Worm (Caenorhabditis elegans) whole organism, L1 larva: ENCODE data around the gene R08C7.1.

Experiments used
- C04F5.9 ChIP-seq: sonication (generic microtip); optimal IDR thresholded peaks from 2 replicates; lab custom pipeline; 2016; ENCODE audit warnings: missing genetic modification characterization, missing compliant biosample characterization
- F16B12.6 ChIP-seq: fragments of 150-350 bp; optimal IDR thresholded peaks from 2 replicates; lab custom pipeline; 2014; ENCODE audit warnings: missing biosample characterization, missing genetic modification characterization
- Y116A8C.19 ChIP-seq: sonication (generic microtip); optimal IDR thresholded peaks from 2 replicates; lab custom pipeline; 2016; ENCODE audit warnings: missing compliant biosample characterization, missing genetic modification characterization, borderline replicate concordance
- aha-1 ChIP-seq: fragments of 150-350 bp; optimal IDR thresholded peaks from 2 replicates; lab custom pipeline; 2014; ENCODE audit warnings: missing biosample characterization, missing genetic modification characterization
- alr-1 ChIP-seq: fragments of 200-800 bp; sonication (Bioruptor generic); optimal IDR thresholded peaks from 2 replicates; lab custom pipeline; 2018; ENCODE audit warnings: borderline replicate concordance, mild to moderate bottlenecking, missing genetic modification characterization, missing compliant biosample characterization
- aly-2 ChIP-seq: fragments of 150-350 bp; optimal IDR thresholded peaks from 2 replicates; lab custom pipeline; 2014; ENCODE audit warnings: missing biosample characterization, missing genetic modification characterization
- ama-1 ChIP-seq: fragments of 150-350 bp; optimal IDR thresholded peaks from 2 replicates; lab custom pipeline; 2014
- blmp-1 ChIP-seq: fragments of 150-350 bp; optimal IDR thresholded peaks from 2 replicates; lab custom pipeline; 2014; ENCODE audit warnings: missing biosample characterization, missing genetic modification characterization
- ceh-82 ChIP-seq, 3 experiments: fragments of 150-350 bp in 1 of 3; sonication (generic microtip) in 2 of 3; optimal IDR thresholded peaks; 2 replicates each; lab custom pipeline; 2014 to 2017; ENCODE audit warnings: missing biosample characterization in 3 of 3, missing genetic modification characterization in 3 of 3
- ceh-90 ChIP-seq: sonication (generic microtip); optimal IDR thresholded peaks from 2 replicates; lab custom pipeline; 2016; ENCODE audit warnings: missing genetic modification characterization, missing compliant biosample characterization
- ces-1 ChIP-seq: fragments of 150-350 bp; optimal IDR thresholded peaks from 2 replicates; lab custom pipeline; 2014; ENCODE audit warnings: missing biosample characterization, missing genetic modification reagents, missing genetic modification characterization
- dsc-1 ChIP-seq: sonication (generic microtip); optimal IDR thresholded peaks from 2 replicates; lab custom pipeline; 2016; ENCODE audit warnings: mild to moderate bottlenecking, missing genetic modification characterization, missing compliant biosample characterization
- efl-1 ChIP-seq, 4 experiments: fragments of 150-350 bp; optimal IDR thresholded peaks in 3 of 4; peaks in 1 of 4; 1 replicate in 1 of 4; 2 replicates in 3 of 4; lab custom pipeline; 2014; ENCODE audit warnings: missing biosample characterization in 2 of 4, missing genetic modification characterization in 2 of 4, missing genetic modification reagents in 2 of 4
- egl-13 ChIP-seq: sonication (generic microtip); optimal IDR thresholded peaks from 2 replicates; lab custom pipeline; 2016; ENCODE audit warnings: missing genotype, missing genetic modification reagents, missing genetic modification characterization, missing compliant biosample characterization
- elt-2 ChIP-seq: sonication (generic microtip); optimal IDR thresholded peaks from 2 replicates; lab custom pipeline; 2016; ENCODE audit warnings: missing genetic modification characterization, mild to moderate bottlenecking, inconsistent platforms, missing compliant biosample characterization, missing genetic modification reagents
- elt-3 ChIP-seq, 6 experiments: fragments of 150-350 bp in 1 of 6; sonication (generic microtip); optimal IDR thresholded peaks; 2 replicates each; lab custom pipeline; 2017 to 2018; ENCODE audit warnings: missing biosample characterization in 6 of 6, missing genetic modification characterization in 6 of 6, inconsistent platforms in 1 of 6
- fkh-10 ChIP-seq: sonication (generic microtip); optimal IDR thresholded peaks from 2 replicates; lab custom pipeline; 2017; ENCODE audit warnings: missing biosample characterization, missing genetic modification reagents, missing genetic modification characterization
- fkh-8 ChIP-seq: sonication (generic microtip); optimal IDR thresholded peaks from 2 replicates; lab custom pipeline; 2016; ENCODE audit warnings: mild to moderate bottlenecking, missing genetic modification characterization, missing compliant biosample characterization
- irx-1 ChIP-seq: sonication (generic microtip); optimal IDR thresholded peaks from 2 replicates; lab custom pipeline; 2016; ENCODE audit warnings: missing genetic modification characterization, missing compliant biosample characterization
- jun-1 ChIP-seq: fragments of 150-350 bp; optimal IDR thresholded peaks from 2 replicates; lab custom pipeline; 2014; ENCODE audit warnings: missing biosample characterization, missing genetic modification reagents, missing genetic modification characterization
- lin-39 ChIP-seq: fragments of 150-350 bp; optimal IDR thresholded peaks from 2 replicates; lab custom pipeline; 2014; ENCODE audit warnings: missing biosample characterization, missing genetic modification reagents, missing genetic modification characterization
- lsy-2 ChIP-seq, 2 experiments: fragments of 150-350 bp; optimal IDR thresholded peaks; 2 replicates each; lab custom pipeline; 2014; ENCODE audit warnings: missing biosample characterization in 2 of 2, missing genetic modification characterization in 2 of 2
- mab-9 ChIP-seq: fragments of 200-800 bp; sonication (Bioruptor generic); IDR thresholded peaks from 2 replicates; pipeline ENCODE4 v1.3.6; 2022; ENCODE audit warnings: missing genetic modification reagents, missing genetic modification characterization, missing compliant biosample characterization
- mef-2 ChIP-seq: fragments of 150-350 bp; optimal IDR thresholded peaks from 2 replicates; lab custom pipeline; 2014; ENCODE audit warnings: missing biosample characterization, missing genetic modification characterization
- nhr-12 ChIP-seq: sonication (generic microtip); optimal IDR thresholded peaks from 2 replicates; lab custom pipeline; 2017; ENCODE audit warnings: missing biosample characterization, missing genetic modification characterization
- nhr-19 ChIP-seq: fragments of 200-800 bp; sonication (Bioruptor generic); conservative IDR thresholded peaks from 2 replicates; pipeline ENCODE4 v1.3.6; 2022; ENCODE audit warnings: missing genetic modification characterization, missing compliant biosample characterization
- nhr-20 ChIP-seq: sonication (generic microtip); optimal IDR thresholded peaks from 2 replicates; lab custom pipeline; 2016; ENCODE audit warnings: mild to moderate bottlenecking, missing genetic modification characterization, missing compliant biosample characterization
- nhr-28 ChIP-seq: fragments of 150-350 bp; optimal IDR thresholded peaks from 2 replicates; lab custom pipeline; 2014; ENCODE audit warnings: missing biosample characterization, missing genetic modification characterization
- nhr-47 ChIP-seq: sonication (generic microtip); optimal IDR thresholded peaks from 2 replicates; lab custom pipeline; 2016; ENCODE audit warnings: mild to moderate bottlenecking, missing genetic modification characterization, moderate library complexity, missing compliant biosample characterization
- nhr-71 ChIP-seq: sonication (generic microtip); optimal IDR thresholded peaks from 2 replicates; lab custom pipeline; 2016; ENCODE audit warnings: mild to moderate bottlenecking, missing genetic modification characterization, moderate library complexity, missing compliant biosample characterization
- nhr-76 ChIP-seq: sonication (generic microtip); optimal IDR thresholded peaks from 2 replicates; lab custom pipeline; 2017; ENCODE audit warnings: missing biosample characterization, missing genetic modification characterization
- nhr-85 ChIP-seq: sonication (generic microtip); peaks from one replicate; lab custom pipeline; 2016; ENCODE audit warnings: missing genetic modification characterization, inconsistent platforms, missing compliant biosample characterization
- nhr-90 ChIP-seq: sonication (generic microtip); optimal IDR thresholded peaks from 2 replicates; lab custom pipeline; 2016; ENCODE audit warnings: mild to moderate bottlenecking, missing genetic modification characterization, missing compliant biosample characterization; ENCODE audit not compliant: poor library complexity
- pax-3 ChIP-seq: fragments of 200-800 bp; sonication (Bioruptor generic); optimal IDR thresholded peaks from 2 replicates; lab custom pipeline; 2018; ENCODE audit warnings: mild to moderate bottlenecking, missing genetic modification characterization, moderate library complexity, missing compliant biosample characterization
- pqm-1 ChIP-seq: sonication (generic microtip); optimal IDR thresholded peaks from 3 replicates; lab custom pipeline; 2017; ENCODE audit warnings: missing biosample characterization, missing genetic modification characterization
- skn-1 ChIP-seq: fragments of 150-350 bp; optimal IDR thresholded peaks from 2 replicates; lab custom pipeline; 2014; ENCODE audit warnings: missing biosample characterization, missing genetic modification characterization
- snpc-4 ChIP-seq: fragments of 150-350 bp; optimal IDR thresholded peaks from 2 replicates; lab custom pipeline; 2014; ENCODE audit warnings: missing biosample characterization, missing genetic modification characterization
- snu-23 ChIP-seq: sonication (generic microtip); optimal IDR thresholded peaks from 2 replicates; lab custom pipeline; 2016; ENCODE audit warnings: missing genetic modification characterization, missing compliant biosample characterization
- sptf-1 ChIP-seq: fragments of 150-350 bp; optimal IDR thresholded peaks from 2 replicates; lab custom pipeline; 2014; ENCODE audit warnings: missing biosample characterization, missing genetic modification characterization
- swsn-7 ChIP-seq: sonication (generic microtip); optimal IDR thresholded peaks from 2 replicates; lab custom pipeline; 2016; ENCODE audit warnings: missing genetic modification characterization, missing compliant biosample characterization
- tbx-2 ChIP-seq: sonication (generic microtip); optimal IDR thresholded peaks from 2 replicates; lab custom pipeline; 2016; ENCODE audit warnings: missing genetic modification characterization, missing compliant biosample characterization
- tlp-1 ChIP-seq: fragments of 150-350 bp; optimal IDR thresholded peaks from 2 replicates; lab custom pipeline; 2014; ENCODE audit warnings: missing biosample characterization, missing genetic modification characterization
- unc-86 ChIP-seq: sonication (generic microtip); optimal IDR thresholded peaks from 2 replicates; lab custom pipeline; 2016; ENCODE audit warnings: missing genetic modification characterization, missing compliant biosample characterization
- unc-98 ChIP-seq: fragments of 200-800 bp; sonication (Bioruptor generic); IDR thresholded peaks from 2 replicates; pipeline ENCODE4 v1.3.6; 2022; ENCODE audit warnings: missing genetic modification characterization, missing compliant biosample characterization

Gene R08C7.1

ce11 chrIV:4447367-4447766 lies 4.3 kb upstream of the R08C7.1 start:
- TF ChIP-seq F16B12.6 (tag; lab: Kevin White, UChicago) = no peak
- no peak for TF ChIP-seq egl-13 (tag; lab: Kevin White, UChicago)
- TF ChIP-seq ceh-82 (tag; optimal IDR thresholded peaks at IDR 0.05; lab: Kevin White, UChicago) = no peak
- TF ChIP-seq tbx-2 = no peak
- TF ChIP-seq mef-2 (tag; lab: Kevin White, UChicago) = no peak
- no peak for TF ChIP-seq elt-3 (tag; optimal IDR thresholded peaks at IDR 0.05; lab: Kevin White, UChicago)
- no peak for TF ChIP-seq C04F5.9
- TF ChIP-seq ces-1 (GFP tag; lab: Kevin White, UChicago) = no peak
- TF ChIP-seq snu-23 (GFP tag; lab: Kevin White, UChicago) = no peak
- TF ChIP-seq fkh-10 (GFP tag; lab: Kevin White, UChicago) = no peak
- no peak for TF ChIP-seq nhr-19 (GFP tag; lab: Robert Waterston, UW)
- TF ChIP-seq, all 84 proteins: peak for 0

ce11 chrIV:4448343-4448742 lies 3.3 kb upstream of the R08C7.1 start:
- no peak for TF ChIP-seq nhr-20 (tag; lab: Kevin White, UChicago)
- no peak for TF ChIP-seq skn-1 (tag; lab: Kevin White, UChicago)
- no peak for TF ChIP-seq aha-1 (tag; lab: Kevin White, UChicago)
- TF ChIP-seq snpc-4 (tag; lab: Kevin White, UChicago) = no peak
- no peak for TF ChIP-seq unc-98 (GFP tag; lab: Robert Waterston, UW)
- no peak for TF ChIP-seq sptf-1
- TF ChIP-seq efl-1 (optimal IDR thresholded peaks at IDR 0.05; lab: Kevin White, UChicago) = no peak
- TF ChIP-seq efl-1 (GFP tag; optimal IDR thresholded peaks at IDR 0.05 in 1 of 2; lab: Kevin White, UChicago) = peak in 1 of 2 experiments; percentile 52
- TF ChIP-seq tbx-2 = no peak
- no peak for TF ChIP-seq dsc-1 (tag; lab: Kevin White, UChicago)
- TF ChIP-seq fkh-10 (GFP tag; lab: Kevin White, UChicago) = no peak
- no peak for TF ChIP-seq unc-86 (tag; lab: Kevin White, UChicago)
- no peak for TF ChIP-seq swsn-7 (tag; lab: Kevin White, UChicago)
- TF ChIP-seq nhr-12 (tag; lab: Kevin White, UChicago) = no peak
- no peak for TF ChIP-seq lsy-2 (tag; optimal IDR thresholded peaks at IDR 0.05; lab: Kevin White, UChicago)
- peak; percentile 88 for TF ChIP-seq alr-1 (tag; lab: Kevin White, UChicago)
- TF ChIP-seq Y116A8C.19 (tag; lab: Kevin White, UChicago) = no peak
- TF ChIP-seq, all 84 proteins: peak for 2

ce11 chrIV:4449439-4449838 lies 2.2 kb upstream of the R08C7.1 start, which contains the start of gene R08C7.12:
R08C7.12 (plus strand) TSS chrIV:4449739.
- TF ChIP-seq lin-39 = no peak
- no peak for TF ChIP-seq irx-1 (tag; lab: Kevin White, UChicago)
- no peak for TF ChIP-seq ceh-90 (tag; lab: Kevin White, UChicago)
- no peak for TF ChIP-seq aly-2
- no peak for TF ChIP-seq nhr-28 (tag; lab: Kevin White, UChicago)
- TF ChIP-seq fkh-10 (GFP tag; lab: Kevin White, UChicago) = no peak
- TF ChIP-seq tlp-1 = no peak
- no peak for TF ChIP-seq pqm-1 (tag; lab: Kevin White, UChicago)

ce11 chrIV:4449843-4450242 lies 1.8 kb upstream of the R08C7.1 start:
- no peak for TF ChIP-seq Y116A8C.19 (tag; lab: Kevin White, UChicago)
- no peak for TF ChIP-seq fkh-8 (tag; lab: Kevin White, UChicago)
- TF ChIP-seq elt-3 (tag; optimal IDR thresholded peaks at IDR 0.05; lab: Kevin White, UChicago) = peak in 1 of 6 experiments; percentile 10
- TF ChIP-seq nhr-85 = peak; percentile 4
- peak; percentile 44 for TF ChIP-seq nhr-71
- TF ChIP-seq blmp-1 = peak; percentile 3
- TF ChIP-seq ama-1 (lab: Kevin White, UChicago) = no peak
- TF ChIP-seq nhr-47 = peak; percentile 20
- TF ChIP-seq nhr-90 (tag; lab: Kevin White, UChicago) = peak; percentile 45
- TF ChIP-seq pax-3 (tag; lab: Kevin White, UChicago) = peak; percentile 6
- TF ChIP-seq mab-9 (GFP tag; lab: Robert Waterston, UW) = no peak
- peak; percentile 41 for TF ChIP-seq elt-2 (tag; lab: Kevin White, UChicago)
- TF ChIP-seq jun-1 = no peak
- peak; percentile 11 for TF ChIP-seq nhr-20 (tag; lab: Kevin White, UChicago)
- TF ChIP-seq nhr-76 (tag; lab: Kevin White, UChicago) = no peak
- TF ChIP-seq dsc-1 (tag; lab: Kevin White, UChicago) = no peak
- TF ChIP-seq, all 84 proteins: peak for 9
